Worm (Caenorhabditis elegans) whole organism, L2 larva: ENCODE measurements around the gene gpa-7.

ENCODE experiments used
- ama-1 ChIP-seq: fragments of 150-350 bp; optimal IDR thresholded peaks from 2 replicates; lab custom pipeline; 2018; ENCODE audit warnings: inconsistent platforms
- ceh-82 ChIP-seq: fragments of 150-350 bp; optimal IDR thresholded peaks from 2 replicates; lab custom pipeline; 2014; ENCODE audit warnings: missing biosample characterization, missing genetic modification characterization
- crh-2 ChIP-seq: sonication (generic microtip); optimal IDR thresholded peaks from 2 replicates; lab custom pipeline; 2017; ENCODE audit warnings: missing biosample characterization, missing genetic modification characterization
- lin-39 ChIP-seq: fragments of 150-350 bp; optimal IDR thresholded peaks from 2 replicates; lab custom pipeline; 2014; ENCODE audit warnings: missing biosample characterization, missing genetic modification reagents, missing genetic modification characterization
- mdl-1 ChIP-seq, 2 experiments: fragments of 150-350 bp in 1 of 2; sonication (generic microtip) in 1 of 2; optimal IDR thresholded peaks; 2 replicates each; lab custom pipeline; 2017; ENCODE audit warnings: missing biosample characterization in 2 of 2, missing genetic modification characterization in 2 of 2
- nhr-77 ChIP-seq: fragments of 150-350 bp; optimal IDR thresholded peaks from 2 replicates; lab custom pipeline; 2014; ENCODE audit warnings: missing biosample characterization, missing genetic modification characterization
- peb-1 ChIP-seq: fragments of 150-350 bp; optimal IDR thresholded peaks from 2 replicates; lab custom pipeline; 2014; ENCODE audit warnings: missing biosample characterization, missing genetic modification characterization
- skn-1 ChIP-seq: sonication (generic microtip); optimal IDR thresholded peaks from 2 replicates; lab custom pipeline; 2017; ENCODE audit warnings: missing biosample characterization, missing genetic modification characterization
- snpc-4 ChIP-seq: fragments of 150-350 bp; optimal IDR thresholded peaks from 2 replicates; lab custom pipeline; 2014; ENCODE audit warnings: missing biosample characterization, missing genetic modification characterization
- unc-62 ChIP-seq: fragments of 150-350 bp; optimal IDR thresholded peaks from 2 replicates; lab custom pipeline; 2014; ENCODE audit warnings: missing biosample characterization, missing genetic modification reagents, missing genetic modification characterization
- ztf-1 ChIP-seq: fragments of 200-800 bp; sonication (Bioruptor generic); conservative IDR thresholded peaks from 2 replicates; pipeline ENCODE4 v1.3.6; 2022; ENCODE audit warnings: missing genetic modification characterization, missing compliant biosample characterization
- ztf-4 ChIP-seq: fragments of 150-350 bp; optimal IDR thresholded peaks from 2 replicates; lab custom pipeline; 2014; ENCODE audit warnings: missing biosample characterization, missing genetic modification characterization

DNA sequence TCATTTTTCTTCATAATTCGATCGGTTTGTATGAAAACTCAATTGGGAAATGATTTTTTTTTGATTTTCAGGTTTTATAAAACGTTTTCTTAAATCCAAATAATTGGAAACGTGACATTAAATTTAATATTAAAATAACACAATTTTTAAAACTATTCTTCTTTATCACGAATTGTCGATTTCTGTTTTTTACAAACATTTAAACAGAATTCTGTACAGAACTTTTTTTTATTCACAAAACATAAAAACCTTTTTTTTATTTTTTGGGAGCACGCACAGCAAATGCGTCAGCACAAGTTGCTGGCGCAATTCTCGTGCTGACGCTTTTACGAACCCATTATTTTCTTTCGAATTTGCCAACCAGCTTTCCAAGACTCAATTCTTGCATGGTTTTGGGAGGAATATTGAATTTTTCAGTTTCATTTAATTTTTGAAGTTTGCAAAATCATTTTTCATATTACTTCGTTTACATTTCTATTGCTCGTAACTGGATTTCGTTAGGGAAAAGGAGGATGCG is 30.0 kb upstream of the gpa-7 start, which contains the start of gene mpz-5:
- TF ChIP-seq ztf-1 (GFP tag; lab: Robert Waterston, UW): no peak
- TF ChIP-seq snpc-4 (tag; lab: Kevin White, UChicago): no peak
- TF ChIP-seq skn-1 (tag; lab: Kevin White, UChicago): no peak
- no peak for TF ChIP-seq nhr-77 (tag; lab: Kevin White, UChicago)
- TF ChIP-seq lin-39 (tag; lab: Kevin White, UChicago): no peak
- no peak for TF ChIP-seq peb-1 (tag; lab: Kevin White, UChicago)
- no peak for TF ChIP-seq ztf-4 (tag; lab: Kevin White, UChicago)
- peak; percentile 94 for TF ChIP-seq crh-2 (tag; lab: Kevin White, UChicago)
- no peak for TF ChIP-seq ceh-82
- TF ChIP-seq mdl-1 (tag; optimal IDR thresholded peaks at IDR 0.05; lab: Kevin White, UChicago): no peak
- TF ChIP-seq ama-1 (lab: Kevin White, UChicago): peak; percentile 9
- no peak for TF ChIP-seq unc-62 (GFP tag; lab: Kevin White, UChicago)
